Worm (Caenorhabditis elegans) whole organism, young adult: ENCODE data around the gene sto-3.

Source experiments
- F33H1.4 ChIP-seq: fragments of 200-800 bp; sonication (Bioruptor generic); IDR thresholded peaks from 2 replicates; pipeline ENCODE4 v1.3.6; 2022; ENCODE audit warnings: missing genetic modification reagents, missing genetic modification characterization, missing compliant biosample characterization
- F55B11.4 ChIP-seq: sonication (generic microtip); optimal IDR thresholded peaks from 2 replicates; lab custom pipeline; 2016; ENCODE audit warnings: missing compliant biosample characterization, missing genetic modification characterization, borderline replicate concordance; ENCODE audit not compliant: insufficient read depth
- Y53F4B.3 ChIP-seq: fragments of 200-800 bp; sonication (Bioruptor generic); IDR thresholded peaks from 2 replicates; pipeline ENCODE4 v1.3.6; 2022; ENCODE audit warnings: missing genetic modification reagents, missing genetic modification characterization, missing compliant biosample characterization
- atf-7 ChIP-seq: sonication (generic microtip); optimal IDR thresholded peaks from 2 replicates; lab custom pipeline; 2017; ENCODE audit warnings: mild to moderate bottlenecking, missing genetic modification characterization, missing compliant biosample characterization
- egl-18 ChIP-seq: fragments of 200-800 bp; sonication (Bioruptor generic); IDR thresholded peaks from 2 replicates; pipeline ENCODE4 v1.3.6; 2022; ENCODE audit warnings: missing genetic modification reagents, missing genetic modification characterization, missing compliant biosample characterization
- fkh-3 ChIP-seq: sonication (generic microtip); optimal IDR thresholded peaks from 2 replicates; lab custom pipeline; 2016; ENCODE audit warnings: mild to moderate bottlenecking, missing genetic modification characterization, missing compliant biosample characterization
- mcd-1 ChIP-seq: fragments of 200-800 bp; sonication (Bioruptor generic); IDR thresholded peaks from 2 replicates; pipeline ENCODE4 v1.3.6; 2022; ENCODE audit warnings: missing genetic modification reagents, missing genetic modification characterization, missing compliant biosample characterization
- sdz-38 ChIP-seq: sonication (generic microtip); optimal IDR thresholded peaks from 2 replicates; lab custom pipeline; 2016; ENCODE audit warnings: missing genotype, missing genetic modification characterization, missing compliant biosample characterization
- unc-130 ChIP-seq: sonication (generic microtip); optimal IDR thresholded peaks from 2 replicates; lab custom pipeline; 2016; ENCODE audit warnings: missing genetic modification reagents, missing genetic modification characterization, missing compliant biosample characterization
- zfh-2 ChIP-seq: fragments of 200-800 bp; sonication (Bioruptor generic); conservative IDR thresholded peaks from 2 replicates; pipeline ENCODE4 v1.3.6; 2022; ENCODE audit warnings: missing genetic modification reagents, missing genetic modification characterization, missing compliant biosample characterization
- ztf-25 ChIP-seq: fragments of 200-800 bp; sonication (Bioruptor generic); IDR thresholded peaks from 2 replicates; pipeline ENCODE4 v1.3.6; 2022; ENCODE audit warnings: missing genetic modification reagents, missing genetic modification characterization, missing compliant biosample characterization

sto-3 gene

ce11 chrX:11572205-11572604, 49.7 kb downstream of the sto-3 start, which contains the start of gene frm-3:
Gene frm-3, plus strand, starts transcription at chrX:11572505.
- TF ChIP-seq egl-18 (GFP tag; lab: Robert Waterston, UW) (no peak), ztf-25 (GFP tag; lab: Robert Waterston, UW) (no peak), atf-7 (tag; lab: Kevin White, UChicago) (no peak), sdz-38 (tag; lab: Kevin White, UChicago) (no peak), Y53F4B.3 (GFP tag; lab: Robert Waterston, UW) (no peak)
- TF ChIP-seq, all 124 proteins: peak for 0

- TF ChIP-seq mcd-1 (GFP tag; lab: Robert Waterston, UW) (no peak), zfh-2 (GFP tag; lab: Robert Waterston, UW) (peak; percentile 47; the same call in 1 of the 2 replicates), F33H1.4 (GFP tag; lab: Robert Waterston, UW) (no peak), unc-130 (GFP tag; lab: Kevin White, UChicago) (no peak), F55B11.4 (no peak), fkh-3 (tag; lab: Kevin White, UChicago) (no peak)
Observed at ce11 chrX:11571714-11572113, 50.2 kb downstream of the sto-3 start.
